Worm (Caenorhabditis elegans): Measurements from ENCODE around the gene frpr-15.

frpr-15 gene

ce11 chrV:12649213-12649612 lies 30.7 kb upstream of the frpr-15 start, which contains the start of gene gpa-9:
gpa-9 (minus strand) TSS chrV:12649313.
- TF ChIP-seq C38D4.7 (GFP tag; optimal IDR thresholded peaks at IDR 0.05) (no peak), lim-6 (tag; optimal IDR thresholded peaks at IDR 0.05) (no peak), eyg-1 (tag; optimal IDR thresholded peaks at IDR 0.05) (no peak), ttx-3 (tag; optimal IDR thresholded peaks at IDR 0.05) (no peak), ceh-22 (tag; optimal IDR thresholded peaks at IDR 0.05) (no peak), madf-2 (tag; optimal IDR thresholded peaks at IDR 0.05) (no peak), pros-1 (tag; optimal IDR thresholded peaks at IDR 0.05) (no peak), Y22D7AL.16 (tag; optimal IDR thresholded peaks at IDR 0.05) (no peak), mec-3 (tag; optimal IDR thresholded peaks at IDR 0.05; ENCODE audit: borderline replicate concordance) (no peak), unc-55 (GFP tag; optimal IDR thresholded peaks at IDR 0.05) (no peak), unc-3 (GFP tag; conservative IDR thresholded peaks at IDR 0.05) (no peak), unc-3 (tag; optimal IDR thresholded peaks at IDR 0.05) (no peak), ceh-14 (tag; optimal IDR thresholded peaks at IDR 0.05) (no peak), dve-1 (tag; optimal IDR thresholded peaks at IDR 0.05) (no peak), rnt-1 (tag; optimal IDR thresholded peaks at IDR 0.05) (no peak), nhr-232 (tag; optimal IDR thresholded peaks at IDR 0.05) (no peak), F13H6.1 (tag; optimal IDR thresholded peaks at IDR 0.05) (no peak), ceh-48 (tag; optimal IDR thresholded peaks at IDR 0.05) (no peak)

- TF ChIP-seq pros-1 (tag; optimal IDR thresholded peaks at IDR 0.05), result no peak
- no peak for TF ChIP-seq C38D4.7 (GFP tag; optimal IDR thresholded peaks at IDR 0.05)
- no peak for TF ChIP-seq ttx-3 (tag; optimal IDR thresholded peaks at IDR 0.05)
- TF ChIP-seq pax-1 (tag; optimal IDR thresholded peaks at IDR 0.05), result no peak
- TF ChIP-seq ceh-34 (tag; optimal IDR thresholded peaks at IDR 0.05), result no peak
- no peak for TF ChIP-seq ceh-6 (GFP tag; optimal IDR thresholded peaks at IDR 0.05)
- TF ChIP-seq ceh-2 (tag; optimal IDR thresholded peaks at IDR 0.05), result peak; percentile 57
- no peak for TF ChIP-seq eyg-1 (tag; optimal IDR thresholded peaks at IDR 0.05)
- TF ChIP-seq nhr-11 (tag; optimal IDR thresholded peaks at IDR 0.05), result no peak
- TF ChIP-seq ets-4 (tag; optimal IDR thresholded peaks at IDR 0.05), result peak; percentile 41
- TF ChIP-seq ceh-48 (tag; optimal IDR thresholded peaks at IDR 0.05), result no peak
- no peak for TF ChIP-seq fkh-6 (tag; optimal IDR thresholded peaks at IDR 0.05)
- no peak for TF ChIP-seq ceh-45 (GFP tag; IDR thresholded peaks at IDR 0.05)
- TF ChIP-seq ceh-22 (tag; optimal IDR thresholded peaks at IDR 0.05), result no peak
- TF ChIP-seq lim-6 (tag; optimal IDR thresholded peaks at IDR 0.05), result no peak
- peak; percentile 6 for TF ChIP-seq nfya-1 (tag; optimal IDR thresholded peaks at IDR 0.05)
- peak; percentile 43 for TF ChIP-seq tbx-2 (tag; optimal IDR thresholded peaks at IDR 0.05)
- TF ChIP-seq che-1 (tag; optimal IDR thresholded peaks at IDR 0.05), result no peak
- no peak for TF ChIP-seq ceh-14 (tag; optimal IDR thresholded peaks at IDR 0.05)
- peak; percentile 67 for TF ChIP-seq ceh-31 (tag; optimal IDR thresholded peaks at IDR 0.05)
- no peak for TF ChIP-seq ahr-1 (tag; optimal IDR thresholded peaks at IDR 0.05)
- TF ChIP-seq unc-42 (tag; optimal IDR thresholded peaks at IDR 0.05), result peak; percentile 50
- no peak for TF ChIP-seq ceh-18 (tag; optimal IDR thresholded peaks at IDR 0.05)
- no peak for TF ChIP-seq sdc-2 (tag; optimal IDR thresholded peaks at IDR 0.05)
- TF ChIP-seq ceh-30 (tag; optimal IDR thresholded peaks at IDR 0.05), result no peak
Measured at ce11 chrV:12649636-12650035, 30.3 kb upstream of the frpr-15 start, which contains the start of gene lin-25. lin-25 (plus strand) TSS chrV:12649925.

DNA sequence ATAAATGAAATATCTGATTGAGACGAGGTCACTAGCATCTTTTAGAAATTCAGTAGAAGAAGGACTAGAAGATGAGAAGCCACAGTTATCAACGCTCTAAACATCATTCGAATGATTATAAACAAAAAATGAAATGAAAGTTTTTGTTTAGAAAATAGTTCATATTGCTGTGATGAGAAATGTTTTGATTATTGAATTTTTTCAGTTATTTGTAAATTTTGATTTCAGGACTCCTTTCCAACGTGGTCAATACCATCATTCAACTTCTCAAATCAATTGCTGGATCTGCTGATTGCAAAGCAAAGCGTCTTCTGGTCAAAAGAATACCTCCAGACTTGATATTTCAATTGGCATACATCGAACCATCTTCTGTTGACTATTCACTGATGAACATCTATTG lies 21.8 kb upstream of the frpr-15 start, which contains the start of gene W05B10.6:
Gene W05B10.6 (minus strand): TSS at position 101 of the 400 bp plus-strand sequence.
- no peak for TF ChIP-seq ceh-30 (tag; optimal IDR thresholded peaks at IDR 0.05)
- no peak for TF ChIP-seq C38D4.7 (GFP tag; optimal IDR thresholded peaks at IDR 0.05)
- TF ChIP-seq nhr-11 (tag; optimal IDR thresholded peaks at IDR 0.05), result no peak
- no peak for TF ChIP-seq elt-2 (tag; optimal IDR thresholded peaks at IDR 0.05)
- no peak for TF ChIP-seq syd-9 (tag; optimal IDR thresholded peaks at IDR 0.05)

DNA sequence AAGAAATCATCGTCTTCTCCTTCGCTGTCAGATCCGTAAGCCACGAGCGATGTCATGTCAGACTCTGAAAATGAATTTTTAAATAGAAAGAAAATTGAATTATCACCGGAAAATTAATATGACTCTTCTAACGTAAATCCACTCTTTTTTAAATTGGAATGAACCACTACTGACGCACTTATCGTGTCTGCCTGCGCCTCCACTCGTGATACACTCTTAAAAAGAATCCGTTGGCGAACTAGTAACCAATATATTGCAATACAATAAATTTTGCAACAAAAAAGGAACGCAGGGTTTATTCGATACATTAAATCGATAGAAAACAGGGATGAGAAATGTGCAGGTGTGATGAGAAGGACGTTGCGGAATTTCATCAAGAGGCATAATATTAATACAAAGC lies 20.5 kb upstream of the frpr-15 start, which contains the start of gene ccch-3:
Gene ccch-3 (minus strand): TSS at position 262 of the 400 bp plus-strand sequence.
- TF ChIP-seq mec-3 (tag; optimal IDR thresholded peaks at IDR 0.05; ENCODE audit: borderline replicate concordance), result no peak
- peak; percentile 4 for TF ChIP-seq ztf-16 (tag; optimal IDR thresholded peaks at IDR 0.05)
- TF ChIP-seq ceh-18 (tag; optimal IDR thresholded peaks at IDR 0.05), result no peak
- peak; percentile 37 for TF ChIP-seq hlh-30 (tag; optimal IDR thresholded peaks at IDR 0.05; ENCODE audit: insufficient read depth)
- TF ChIP-seq ceh-31 (tag; optimal IDR thresholded peaks at IDR 0.05), result peak; percentile 14
- TF ChIP-seq unc-42 (tag; optimal IDR thresholded peaks at IDR 0.05), result peak; percentile 83
- no peak for TF ChIP-seq ref-2 (tag; optimal IDR thresholded peaks at IDR 0.05)
